Worm (Caenorhabditis elegans): ENCODE measurements around the gene str-240.
A peak's percentile ranks its signal among the peaks of the same experiment; 100 is the strongest.

Gene str-240

ce11 chrV:1521845-1522244 lies at the start of gene str-240:
Gene str-240 (minus strand): TSS chrV:1521945.
- no peak for TF ChIP-seq hlh-30 (tag; optimal IDR thresholded peaks at IDR 0.05; ENCODE audit: insufficient read depth)
- TF ChIP-seq nhr-48 (tag; optimal IDR thresholded peaks at IDR 0.05) = no peak
- TF ChIP-seq sdz-12 (GFP tag; optimal IDR thresholded peaks at IDR 0.05) = no peak
- no peak for TF ChIP-seq F37D6.2 (tag; optimal IDR thresholded peaks at IDR 0.05)
- no peak for TF ChIP-seq F49E8.2 (tag; optimal IDR thresholded peaks at IDR 0.05; ENCODE audit: borderline replicate concordance)
- no peak for TF ChIP-seq ceh-62 (tag; optimal IDR thresholded peaks at IDR 0.05)
- no peak for TF ChIP-seq unc-62 (GFP tag; optimal IDR thresholded peaks at IDR 0.05 in 1 of 2)
- no peak for TF ChIP-seq unc-62 (tag; optimal IDR thresholded peaks at IDR 0.05)
- TF ChIP-seq egl-27 (tag; optimal IDR thresholded peaks at IDR 0.05) = no peak
- no peak for TF ChIP-seq tag-97 (GFP tag; IDR thresholded peaks at IDR 0.05)
- no peak for TF ChIP-seq F10B5.3 (tag; optimal IDR thresholded peaks at IDR 0.05)
- no peak for TF ChIP-seq lsy-2 (tag; optimal IDR thresholded peaks at IDR 0.05)
- TF ChIP-seq daf-12 (tag; optimal IDR thresholded peaks at IDR 0.05) = no peak
- TF ChIP-seq nhr-11 (tag; optimal IDR thresholded peaks at IDR 0.05) = no peak
- no peak for TF ChIP-seq fos-1 (tag; optimal IDR thresholded peaks at IDR 0.05)
- no peak for TF ChIP-seq mdt-29 (GFP tag; IDR thresholded peaks at IDR 0.05)
- TF ChIP-seq lin-39 (tag; optimal IDR thresholded peaks at IDR 0.05) = no peak
- no peak for TF ChIP-seq set-16 (GFP tag; IDR thresholded peaks at IDR 0.05)
- TF ChIP-seq mxl-3 (GFP tag; optimal IDR thresholded peaks at IDR 0.05) = no peak
- TF ChIP-seq aly-2 (tag; optimal IDR thresholded peaks at IDR 0.05) = no peak

- TF ChIP-seq unc-130 (GFP tag; optimal IDR thresholded peaks at IDR 0.05) (no peak), sdz-12 (GFP tag; optimal IDR thresholded peaks at IDR 0.05) (no peak), jun-1 (tag; optimal IDR thresholded peaks at IDR 0.05) (no peak), cey-2 (tag; optimal IDR thresholded peaks at IDR 0.05; ENCODE audit: borderline replicate concordance, insufficient read depth) (no peak), mxl-2 (GFP tag; conservative IDR thresholded peaks at IDR 0.05) (no peak), gei-8 (GFP tag; optimal IDR thresholded peaks at IDR 0.05) (no peak), dmd-6 (GFP tag; IDR thresholded peaks at IDR 0.05) (no peak), zfp-3 (GFP tag; conservative IDR thresholded peaks at IDR 0.05) (no peak), spr-1 (tag; optimal IDR thresholded peaks at IDR 0.05) (no peak), ctbp-1 (GFP tag; IDR thresholded peaks at IDR 0.05) (no peak), attf-4 (tag; optimal IDR thresholded peaks at IDR 0.05) (no peak), duxl-1 (tag; optimal IDR thresholded peaks at IDR 0.05; ENCODE audit: poor library complexity) (no peak), ceh-28 (tag; optimal IDR thresholded peaks at IDR 0.05) (no peak)
These were observed 48.9 kb upstream of the str-240 start for ce11 chrV:1570679-1571078.

- TF ChIP-seq mep-1 (tag; optimal IDR thresholded peaks at IDR 0.05) = no peak
- no peak for TF ChIP-seq nhr-77 (tag; optimal IDR thresholded peaks at IDR 0.05)
- no peak for TF ChIP-seq zip-11 (GFP tag; IDR thresholded peaks at IDR 0.05)
- peak in 1 of 2 experiments; percentile 52 for TF ChIP-seq unc-62 (GFP tag; optimal IDR thresholded peaks at IDR 0.05 in 1 of 2)
- no peak for TF ChIP-seq unc-62 (tag; optimal IDR thresholded peaks at IDR 0.05)
- TF ChIP-seq aha-1 (tag) = peak; percentile 67
- no peak for TF ChIP-seq nhr-10 (tag; optimal IDR thresholded peaks at IDR 0.05)
- no peak for TF ChIP-seq F10B5.3 (tag; optimal IDR thresholded peaks at IDR 0.05)
These were observed 48.1 kb upstream of the str-240 start for ce11 chrV:1569750-1570419.

- TF ChIP-seq nhr-237 (tag; optimal IDR thresholded peaks at IDR 0.05) = no peak
- TF ChIP-seq lin-29 (GFP tag; IDR thresholded peaks at IDR 0.05) = no peak
- TF ChIP-seq T20F7.1 (GFP tag; optimal IDR thresholded peaks at IDR 0.05) = no peak
- no peak for TF ChIP-seq dpl-1 (GFP tag; optimal IDR thresholded peaks at IDR 0.05)
- no peak for TF ChIP-seq snpc-1.2 (GFP tag; IDR thresholded peaks at IDR 0.05)
- no peak for TF ChIP-seq mep-1 (tag; optimal IDR thresholded peaks at IDR 0.05)
- no peak for TF ChIP-seq nhr-102 (tag; optimal IDR thresholded peaks at IDR 0.05)
These were observed 45.0 kb upstream of the str-240 start, which contains the start of gene cdc-25.2 for ce11 chrV:1566776-1567175. Gene cdc-25.2 (plus strand): TSS chrV:1567076.
